Worm (Caenorhabditis elegans) whole organism, mixed stage, embryonic: ENCODE measurements around the gene ril-2.

Experiments
- bed-3 ChIP-seq: fragments of 200-800 bp; sonication (Bioruptor generic); optimal IDR thresholded peaks from 3 replicates; lab custom pipeline; 2018; ENCODE audit warnings: mild to moderate bottlenecking, missing genetic modification characterization, moderate library complexity, missing compliant biosample characterization
- drap-1 ChIP-seq: fragments of 200-800 bp; sonication (Bioruptor generic); optimal IDR thresholded peaks from 3 replicates; lab custom pipeline; 2018; ENCODE audit warnings: mild to moderate bottlenecking, missing genetic modification characterization, missing compliant biosample characterization
- elt-3 ChIP-seq: fragments of 150-350 bp; optimal IDR thresholded peaks from 2 replicates; lab custom pipeline; 2014; ENCODE audit warnings: missing biosample characterization, missing genetic modification characterization
- nhr-237 ChIP-seq: fragments of 150-350 bp; optimal IDR thresholded peaks from 2 replicates; lab custom pipeline; 2014; ENCODE audit warnings: missing biosample characterization, missing genetic modification characterization
- unc-120 ChIP-seq: sonication (generic microtip); optimal IDR thresholded peaks from 2 replicates; lab custom pipeline; 2017; ENCODE audit warnings: missing genetic modification characterization, missing compliant biosample characterization; ENCODE audit not compliant: poor library complexity, severe bottlenecking
- unc-62 ChIP-seq: fragments of 150-350 bp; optimal IDR thresholded peaks from 2 replicates; lab custom pipeline; 2014; ENCODE audit warnings: missing biosample characterization, missing genetic modification reagents, missing genetic modification characterization

DNA sequence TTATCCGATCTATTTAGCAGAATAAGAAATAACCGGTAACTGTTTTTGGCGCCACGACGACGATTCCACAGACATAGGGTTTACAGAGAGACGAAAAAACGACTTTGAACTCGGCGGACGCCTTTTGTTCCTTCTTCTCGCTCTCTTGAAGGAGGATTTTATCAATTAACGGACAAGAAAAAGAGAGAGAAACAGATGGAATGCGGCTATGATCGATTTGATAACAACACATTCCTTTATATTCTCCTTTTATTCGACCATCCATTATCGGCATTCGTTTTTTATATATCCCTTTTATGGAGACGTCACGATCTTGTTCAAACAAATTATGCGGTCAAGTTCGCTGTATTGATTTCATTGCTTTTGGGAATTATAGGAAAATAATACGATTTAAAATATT, 50.1 kb downstream of the ril-2 start:
- TF ChIP-seq unc-120 (tag; lab: Kevin White, UChicago), result no peak
- no peak for TF ChIP-seq unc-62 (GFP tag; lab: Kevin White, UChicago)
- no peak for TF ChIP-seq drap-1
- TF ChIP-seq nhr-237 (tag; lab: Kevin White, UChicago), result no peak
- no peak for TF ChIP-seq bed-3 (GFP tag; lab: Kevin White, UChicago)
- no peak for TF ChIP-seq elt-3 (tag; lab: Kevin White, UChicago)
